Fruit fly (Drosophila melanogaster) whole organism: ENCODE measurements around the gene Ankle2.

Experiments used
- CG8478 ChIP-seq: fragments of >200 bp; optimal IDR thresholded peaks from 2 replicates; lab custom pipeline; 2018; ENCODE audit warnings: inconsistent platforms
- Dll ChIP-seq: fragments of >200 bp; optimal IDR thresholded peaks from 2 replicates; lab custom pipeline; 2017
- psq ChIP-seq: fragments of >200 bp; optimal IDR thresholded peaks from 2 replicates; lab custom pipeline; 2017
- usp ChIP-seq: fragments of >200 bp; optimal IDR thresholded peaks from 2 replicates; lab custom pipeline; 2017; ENCODE audit warnings: missing biosample characterization, missing genetic modification characterization, mixed read lengths

DNA sequence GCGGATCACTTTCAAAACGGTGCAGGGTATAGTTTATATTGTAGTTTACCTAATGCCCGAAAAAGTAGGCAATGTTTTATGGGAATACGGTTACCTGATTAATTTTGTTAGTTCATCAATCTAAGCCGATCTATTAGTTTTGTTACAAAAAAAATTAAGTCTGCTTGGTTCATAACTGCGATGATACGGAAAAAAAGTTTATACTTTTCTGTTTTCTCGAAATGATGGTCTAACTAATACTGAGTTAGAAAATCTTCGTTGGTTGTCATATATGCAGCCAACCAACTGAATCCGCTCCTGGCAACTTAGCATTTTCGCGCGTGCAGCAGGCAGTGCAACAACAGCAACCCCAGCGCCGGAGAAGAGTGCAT is 17.1 kb downstream of the Ankle2 start:
- TF ChIP-seq CG8478 (lab: Kevin White, UChicago): no peak
- no peak for TF ChIP-seq usp (GFP tag; lab: Kevin White, UChicago)
- TF ChIP-seq psq: no peak
- TF ChIP-seq Dll (lab: Kevin White, UChicago): no peak
